Worm (Caenorhabditis elegans): ENCODE results near the gene C05C12.4.

Gene C05C12.4

ce11 chrIV:11231376-11231775 lies 16.5 kb downstream of the C05C12.4 start (continued):
- no peak for TF ChIP-seq C06A6.2 (GFP tag; conservative IDR thresholded peaks at IDR 0.05)

DNA sequence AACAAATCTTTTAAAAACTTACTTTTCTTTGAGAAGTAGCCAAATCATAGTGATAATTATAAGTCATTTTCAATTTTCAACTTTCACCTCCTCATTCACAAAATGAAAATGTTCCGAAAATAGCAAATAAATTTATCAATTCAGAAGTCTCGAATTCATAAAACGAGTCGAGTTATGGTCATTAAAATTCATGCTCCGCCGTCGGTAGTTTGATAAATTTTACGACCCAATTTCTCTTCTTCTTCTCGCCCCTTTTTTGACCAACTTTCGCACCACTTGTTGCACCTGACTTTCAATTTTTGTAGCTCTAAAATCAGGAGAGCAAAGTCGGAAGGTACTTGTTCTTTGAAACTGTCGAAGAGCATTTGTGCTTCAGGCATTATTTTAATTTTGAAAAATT lies 17.8 kb downstream of the C05C12.4 start, which contains the start of gene best-7:
Gene best-7, minus strand, starts transcription at position 239 of the 400 bp plus-strand sequence.
- TF ChIP-seq fkh-3 (tag; optimal IDR thresholded peaks at IDR 0.05) (no peak), nhr-80 (tag; optimal IDR thresholded peaks at IDR 0.05) (peak; percentile 29)

DNA sequence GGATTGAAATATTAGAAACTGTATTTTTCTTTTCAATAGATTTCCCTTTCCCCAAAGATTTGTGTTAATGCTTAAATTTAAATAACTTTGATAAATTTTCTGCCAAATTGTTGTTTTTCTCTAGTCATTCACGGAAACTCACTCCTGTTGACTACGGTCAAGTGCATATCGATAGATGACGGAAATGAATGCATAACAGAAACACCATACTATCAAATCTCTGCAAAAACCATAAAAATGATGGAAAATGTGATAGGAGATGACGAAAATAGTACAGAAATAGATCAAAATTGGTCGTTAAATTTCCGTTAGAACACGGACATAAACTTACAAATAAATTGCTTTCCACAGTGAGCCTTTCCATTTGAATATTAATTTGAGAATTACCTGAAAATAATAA lies 18.9 kb downstream of the C05C12.4 start:
- TF ChIP-seq nfya-2 (GFP tag; IDR thresholded peaks at IDR 0.05) (no peak), F33H1.4 (GFP tag; IDR thresholded peaks at IDR 0.05) (no peak), ztf-26 (tag; optimal IDR thresholded peaks at IDR 0.05) (no peak), mes-4 (tag; optimal IDR thresholded peaks at IDR 0.05) (no peak)

DNA sequence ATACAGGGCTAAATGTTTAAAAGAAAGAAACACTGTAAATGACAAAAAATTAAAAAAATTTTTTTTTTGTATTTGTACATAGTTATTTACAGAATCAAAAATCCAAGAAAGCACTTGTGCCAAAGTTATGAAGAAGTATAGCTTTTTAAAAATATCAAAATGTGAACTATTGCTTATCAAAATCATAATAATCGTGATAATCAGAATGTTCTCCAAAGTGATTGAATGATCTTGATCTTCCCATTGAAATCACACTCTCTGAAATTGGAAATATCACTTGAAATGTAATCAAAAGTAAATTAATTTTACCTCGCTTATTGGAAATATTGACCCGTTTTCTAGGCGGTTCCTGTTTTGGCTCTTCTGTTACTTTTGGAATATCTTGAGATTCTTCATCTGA lies 21.3 kb downstream of the C05C12.4 start:
- TF ChIP-seq lin-54 (GFP tag; optimal IDR thresholded peaks at IDR 0.05), result no peak
- TF ChIP-seq T26A5.8 (tag; optimal IDR thresholded peaks at IDR 0.05), result no peak
- TF ChIP-seq ceh-91 (GFP tag; IDR thresholded peaks at IDR 0.05), result no peak
- no peak for TF ChIP-seq lin-40 (tag; optimal IDR thresholded peaks at IDR 0.05)
- no peak for TF ChIP-seq rpc-1 (optimal IDR thresholded peaks at IDR 0.05)
- TF ChIP-seq rpc-1 (tag; optimal IDR thresholded peaks at IDR 0.05), result no peak
- no peak for TF ChIP-seq ceh-100 (GFP tag; IDR thresholded peaks at IDR 0.05)
- no peak for TF ChIP-seq sptf-2 (GFP tag; optimal IDR thresholded peaks at IDR 0.05)
- no peak for TF ChIP-seq lsy-27 (tag; optimal IDR thresholded peaks at IDR 0.05; ENCODE audit: borderline replicate concordance, insufficient read depth)
- no peak for TF ChIP-seq aptf-3 (GFP tag; IDR thresholded peaks at IDR 0.05)
- TF ChIP-seq nhr-179 (tag; optimal IDR thresholded peaks at IDR 0.05), result no peak
- TF ChIP-seq Y56A3A.18 (GFP tag; IDR thresholded peaks at IDR 0.05), result no peak
- no peak for TF ChIP-seq nhr-90 (tag; optimal IDR thresholded peaks at IDR 0.05)
- TF ChIP-seq bed-1 (GFP tag; IDR thresholded peaks at IDR 0.05), result no peak

DNA sequence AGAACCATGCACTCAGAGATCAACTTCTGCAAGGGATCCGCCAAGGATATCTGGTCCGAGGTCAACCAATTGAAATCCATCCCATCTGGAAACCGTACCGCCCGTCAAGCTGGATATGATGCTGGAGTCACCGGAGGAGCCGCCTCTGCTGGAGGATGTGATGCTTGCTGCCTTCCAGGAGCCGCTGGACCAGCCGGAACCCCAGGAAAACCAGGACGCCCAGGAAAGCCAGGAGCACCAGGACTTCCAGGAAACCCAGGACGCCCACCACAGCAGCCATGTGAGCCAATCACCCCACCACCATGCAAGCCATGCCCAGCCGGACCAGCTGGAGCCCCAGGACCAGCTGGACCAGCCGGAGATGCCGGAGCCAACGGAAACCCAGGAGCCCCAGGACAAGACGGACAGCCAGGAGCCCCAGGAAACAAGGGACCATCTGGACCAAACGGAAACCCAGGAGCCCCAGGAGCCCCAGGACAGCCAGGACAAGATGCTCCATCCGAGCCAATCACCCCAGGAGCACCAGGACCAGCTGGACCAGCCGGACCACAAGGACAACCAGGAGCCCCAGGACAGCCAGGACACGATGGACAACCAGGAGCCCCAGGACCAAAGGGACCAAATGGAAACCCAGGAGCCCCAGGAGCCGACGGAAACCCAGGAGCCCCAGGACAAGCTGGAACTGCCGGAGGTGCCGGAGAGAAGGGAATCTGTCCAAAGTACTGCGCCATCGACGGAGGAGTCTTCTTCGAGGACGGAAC lies 22.0 kb downstream of the C05C12.4 start:
- TF ChIP-seq cebp-2 (GFP tag; IDR thresholded peaks at IDR 0.05), result 0 out of 2 replicates have a peak, but pooled peaks have one; percentile 5
- TF ChIP-seq egrh-3 (GFP tag; IDR thresholded peaks at IDR 0.05), result peak; percentile 96

ce11 chrIV:11225206-11225605 lies 22.7 kb downstream of the C05C12.4 start, which contains the start of gene col-125:
Gene col-125 (plus strand): TSS chrIV:11225506.
- TF ChIP-seq egrh-3 (GFP tag; IDR thresholded peaks at IDR 0.05), result no peak
- no peak for TF ChIP-seq aptf-3 (GFP tag; IDR thresholded peaks at IDR 0.05)
- TF ChIP-seq hrde-1 (tag; optimal IDR thresholded peaks at IDR 0.05; ENCODE audit: borderline replicate concordance), result no peak
- no peak for TF ChIP-seq efl-1 (GFP tag; optimal IDR thresholded peaks at IDR 0.05)

DNA sequence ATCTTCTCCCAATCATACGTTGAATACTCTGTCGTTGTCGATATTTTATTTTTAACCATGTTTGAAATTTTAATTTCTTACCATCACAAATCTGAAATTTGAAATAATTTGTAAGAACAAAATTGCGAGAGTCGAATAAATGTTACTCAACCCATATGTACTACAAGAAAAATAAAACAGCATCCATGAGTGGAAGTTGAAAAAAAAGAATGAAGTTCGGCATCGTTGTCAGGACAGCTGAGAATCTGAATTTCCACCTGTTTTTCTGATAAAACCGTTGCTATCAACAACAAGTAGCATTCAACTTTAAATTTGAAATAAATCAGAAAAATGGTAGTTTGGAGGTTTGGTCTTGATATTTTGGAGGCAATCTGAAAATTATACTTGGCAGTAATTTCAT lies 24.0 kb downstream of the C05C12.4 start, which contains the start of gene C29F4.3:
Gene C29F4.3, minus strand, starts transcription at position 101 of the 400 bp plus-strand sequence.
- TF ChIP-seq rcor-1 (GFP tag; IDR thresholded peaks at IDR 0.05) (no peak), rec-8 (tag; optimal IDR thresholded peaks at IDR 0.05) (no peak), mxl-1 (tag; optimal IDR thresholded peaks at IDR 0.05) (no peak), lin-54 (GFP tag; optimal IDR thresholded peaks at IDR 0.05) (no peak), gei-17 (GFP tag; optimal IDR thresholded peaks at IDR 0.05) (no peak), ekl-4 (GFP tag; IDR thresholded peaks at IDR 0.05) (no peak), zim-3 (tag; optimal IDR thresholded peaks at IDR 0.05) (no peak), xnd-1 (tag; optimal IDR thresholded peaks at IDR 0.05) (no peak), let-526 (GFP tag; IDR thresholded peaks at IDR 0.05) (no peak), ceh-58 (GFP tag; IDR thresholded peaks at IDR 0.05) (no peak), Y95B8A.8 (GFP tag; IDR thresholded peaks at IDR 0.05) (no peak), madf-8 (GFP tag; conservative IDR thresholded peaks at IDR 0.05) (no peak), nhr-27 (tag; optimal IDR thresholded peaks at IDR 0.05) (no peak), nhr-179 (tag; optimal IDR thresholded peaks at IDR 0.05) (no peak), F22D6.2 (tag; optimal IDR thresholded peaks at IDR 0.05) (no peak), lir-1 (GFP tag; conservative IDR thresholded peaks at IDR 0.05) (no peak), nhr-90 (tag; optimal IDR thresholded peaks at IDR 0.05) (no peak)
